Fruit fly (Drosophila melanogaster) whole organism, wandering third instar larva: Measurements from ENCODE around the gene Mst89B.

Experiments
- Abd-B ChIP-seq: fragments of >200 bp; optimal IDR thresholded peaks from 2 replicates; lab custom pipeline; 2017; ENCODE audit warnings: missing biosample characterization, missing genetic modification characterization
- CG32264 ChIP-seq: fragments of 200-800 bp; sonication (Bioruptor generic); optimal IDR thresholded peaks from 2 replicates; lab custom pipeline; 2016; ENCODE audit warnings: missing biosample characterization, missing genetic modification characterization
- GATAd ChIP-seq: sonication (Bioruptor generic); optimal IDR thresholded peaks from 2 replicates; lab custom pipeline; 2016; ENCODE audit warnings: missing biosample characterization, missing genetic modification characterization
- Myc ChIP-seq: fragments of >200 bp; optimal IDR thresholded peaks from 2 replicates; lab custom pipeline; 2017
- OdsH ChIP-seq: fragments of 200-800 bp; sonication (Bioruptor generic); optimal IDR thresholded peaks from 2 replicates; lab custom pipeline; 2016; ENCODE audit warnings: missing biosample characterization, mild to moderate bottlenecking, missing genetic modification characterization
- Rel ChIP-seq, 2 experiments: fragments of 200-800 bp; sonication (Bioruptor generic) in 1 of 2; optimal IDR thresholded peaks; 2 replicates in 1 of 2; 3 replicates in 1 of 2; lab custom pipeline; 2016 to 2019; ENCODE audit warnings: mild to moderate bottlenecking in 2 of 2, missing biosample characterization in 2 of 2, missing genetic modification characterization in 2 of 2, moderate library complexity in 1 of 2
- br ChIP-seq: fragments of 200-800 bp; sonication (Bioruptor generic); optimal IDR thresholded peaks from 2 replicates; lab custom pipeline; 2016; ENCODE audit warnings: missing biosample characterization, missing genetic modification characterization
- dmrt93B ChIP-seq: fragments of 200-800 bp; sonication (Bioruptor generic); optimal IDR thresholded peaks from 2 replicates; lab custom pipeline; 2018; ENCODE audit warnings: missing biosample characterization, mild to moderate bottlenecking, missing genetic modification characterization
- dsf ChIP-seq: sonication (Bioruptor generic); optimal IDR thresholded peaks from 2 replicates; lab custom pipeline; 2016; ENCODE audit warnings: missing biosample characterization, missing genetic modification characterization, borderline replicate concordance
- fru ChIP-seq: fragments of 200-800 bp; sonication (Bioruptor generic); optimal IDR thresholded peaks from 3 replicates; lab custom pipeline; 2016; ENCODE audit warnings: missing biosample characterization, mild to moderate bottlenecking, missing genetic modification characterization
- h ChIP-seq: fragments of 200-800 bp; sonication (Bioruptor generic); optimal IDR thresholded peaks from 3 replicates; lab custom pipeline; 2016; ENCODE audit warnings: missing biosample characterization, mild to moderate bottlenecking, missing genetic modification characterization
- jim ChIP-seq: fragments of 175-275, 200-325 bp; sonication (Bioruptor generic); optimal IDR thresholded peaks from 2 replicates; lab custom pipeline; 2016; ENCODE audit warnings: missing biosample characterization, mild to moderate bottlenecking, missing genetic modification characterization
- psq ChIP-seq: fragments of 200-800 bp; sonication (Bioruptor generic); optimal IDR thresholded peaks from 3 replicates; lab custom pipeline; 2017; ENCODE audit warnings: missing biosample characterization, mild to moderate bottlenecking, missing genetic modification characterization, moderate library complexity
- usp ChIP-seq: fragments of >200 bp; optimal IDR thresholded peaks from 2 replicates; lab custom pipeline; 2017; ENCODE audit warnings: missing biosample characterization, missing genetic modification characterization

dm6 chr3R:16254616-16255601 lies 11.9 kb upstream of the Mst89B start:
- TF ChIP-seq br (GFP tag; lab: Kevin White, UChicago), result peak; percentile 40
- TF ChIP-seq dmrt93B (GFP tag; lab: Kevin White, UChicago), result no peak
- no peak for TF ChIP-seq dsf (GFP tag; lab: Kevin White, UChicago)
- TF ChIP-seq Myc, result no peak
- no peak for TF ChIP-seq Abd-B
- TF ChIP-seq psq (GFP tag; lab: Kevin White, UChicago), result no peak
- peak; percentile 17 for TF ChIP-seq fru (GFP tag; lab: Kevin White, UChicago)
- no peak for TF ChIP-seq jim (GFP tag; lab: Kevin White, UChicago)
- TF ChIP-seq Rel (GFP tag; optimal IDR thresholded peaks at IDR 0.05; lab: Kevin White, UChicago), result peak; percentile 44
- peak; percentile 59 for TF ChIP-seq Rel (tag; optimal IDR thresholded peaks at IDR 0.05; lab: Kevin White, UChicago)
- peak; percentile 52 for TF ChIP-seq OdsH (GFP tag; lab: Kevin White, UChicago)
- no peak for TF ChIP-seq GATAd (GFP tag; lab: Kevin White, UChicago)
- TF ChIP-seq CG32264 (GFP tag; lab: Kevin White, UChicago), result no peak
- peak; percentile 22 for TF ChIP-seq h (GFP tag; lab: Kevin White, UChicago)
- TF ChIP-seq usp, result no peak
